Fruit fly (Drosophila melanogaster) whole organism, embryonic: Measurements from ENCODE around the gene CG31259.

Experiments
- ATbp ChIP-seq: fragments of 200-800 bp; sonication (Bioruptor generic); optimal IDR thresholded peaks from 2 replicates; lab custom pipeline; 2017; ENCODE audit warnings: missing biosample characterization, mild to moderate bottlenecking, missing genetic modification characterization, missing genetic modification reagents
- CG12299 ChIP-seq: fragments of 200-800 bp; sonication (Bioruptor generic); optimal IDR thresholded peaks from 2 replicates; lab custom pipeline; 2018; ENCODE audit warnings: missing biosample characterization, mild to moderate bottlenecking, missing genetic modification characterization
- CG13296 ChIP-seq: fragments of 200-800 bp; sonication (Bioruptor generic); optimal IDR thresholded peaks from 3 replicates; lab custom pipeline; 2018; ENCODE audit warnings: missing biosample characterization, mild to moderate bottlenecking, missing genetic modification characterization
- CG14667 ChIP-seq: fragments of 200-800 bp; sonication (Bioruptor generic); IDR thresholded peaks from 2 replicates; pipeline ENCODE4 v1.3.6; 2022; ENCODE audit warnings: missing biosample characterization, missing genetic modification characterization
- CG16779 ChIP-seq: fragments of 200-800 bp; sonication (Bioruptor generic); IDR thresholded peaks from 2 replicates; pipeline ENCODE4 v1.3.6; 2022; ENCODE audit warnings: missing biosample characterization, missing genetic modification characterization
- CG2202 ChIP-seq: fragments of 200-800 bp; sonication (Bioruptor generic); optimal IDR thresholded peaks from 2 replicates; lab custom pipeline; 2018; ENCODE audit warnings: missing biosample characterization, mild to moderate bottlenecking, missing genetic modification characterization
- CG30403 ChIP-seq: fragments of 200-800 bp; sonication (Bioruptor generic); optimal IDR thresholded peaks from 3 replicates; lab custom pipeline; 2016; ENCODE audit warnings: missing biosample characterization, missing genetic modification characterization
- CG31365 ChIP-seq: fragments of 200-800 bp; sonication (Bioruptor generic); optimal IDR thresholded peaks from 2 replicates; lab custom pipeline; 2018; ENCODE audit warnings: missing biosample characterization, mild to moderate bottlenecking, missing genetic modification characterization
- CG6689 ChIP-seq: fragments of 200-800 bp; sonication (Bioruptor generic); IDR thresholded peaks from 2 replicates; pipeline ENCODE4 v1.3.6; 2022; ENCODE audit warnings: missing biosample characterization, missing genetic modification characterization
- CG6813 ChIP-seq: fragments of 200-800 bp; sonication (Bioruptor generic); optimal IDR thresholded peaks from 2 replicates; lab custom pipeline; 2017; ENCODE audit warnings: missing biosample characterization, missing genetic modification characterization, mild to moderate bottlenecking, moderate library complexity, missing genetic modification reagents
- CG7556 ChIP-seq: fragments of 200-800 bp; sonication (Bioruptor generic); optimal IDR thresholded peaks from 2 replicates; lab custom pipeline; 2017; ENCODE audit warnings: missing biosample characterization, mild to moderate bottlenecking, missing genetic modification characterization
- CG7928 ChIP-seq: fragments of 200-800 bp; sonication (Bioruptor generic); optimal IDR thresholded peaks from 2 replicates; lab custom pipeline; 2017; ENCODE audit warnings: missing biosample characterization, mild to moderate bottlenecking, missing genetic modification characterization
- CG8478 ChIP-seq: fragments of >200 bp; optimal IDR thresholded peaks from 2 replicates; lab custom pipeline; 2018
- CG8765 ChIP-seq: fragments of 200-800 bp; sonication (Bioruptor generic); IDR thresholded peaks from 2 replicates; pipeline ENCODE4 v1.3.6; 2022; ENCODE audit warnings: missing biosample characterization, missing genetic modification characterization
- CG9215 ChIP-seq: fragments of 200-800 bp; sonication (Bioruptor generic); IDR thresholded peaks from 2 replicates; pipeline ENCODE4 v1.3.6; 2022; ENCODE audit warnings: missing biosample characterization, missing genetic modification characterization
- CTCF ChIP-seq: fragments of 200-800 bp; sonication (Bioruptor generic); optimal IDR thresholded peaks from 2 replicates; lab custom pipeline; 2017; ENCODE audit warnings: missing biosample characterization, mild to moderate bottlenecking, missing genetic modification characterization, moderate library complexity
- Ets65A ChIP-seq: fragments of 200-800 bp; sonication (Bioruptor generic); peaks from one replicate; lab custom pipeline; 2016; ENCODE audit warnings: missing biosample characterization, missing genetic modification characterization
- H2.0 ChIP-seq: fragments of 200-800 bp; sonication (Bioruptor generic); IDR thresholded peaks from 2 replicates; pipeline ENCODE4 v1.3.6; 2022; ENCODE audit warnings: missing biosample characterization, missing genetic modification characterization
- Hmr ChIP-seq: fragments of 200-800 bp; sonication (Bioruptor generic); optimal IDR thresholded peaks from 3 replicates; lab custom pipeline; 2017; ENCODE audit warnings: mild to moderate bottlenecking, missing biosample characterization, missing genetic modification reagents, missing genetic modification characterization
- Rfx ChIP-seq: fragments of 200-800 bp; sonication (Bioruptor generic); IDR thresholded peaks from 2 replicates; pipeline ENCODE4 v1.3.6; 2022; ENCODE audit warnings: missing biosample characterization, missing genetic modification characterization
- Sin3A ChIP-seq: fragments of >200 bp; optimal IDR thresholded peaks from 2 replicates; lab custom pipeline; 2018
- amos ChIP-seq: fragments of 200-800 bp; sonication (Bioruptor generic); IDR thresholded peaks from 2 replicates; pipeline ENCODE4 v1.3.6; 2022; ENCODE audit warnings: missing biosample characterization, missing genetic modification characterization; ENCODE audit not compliant: partially characterized antibody
- ase ChIP-seq: fragments of 200-800 bp; sonication (Bioruptor generic); IDR thresholded peaks from 3 replicates; pipeline ENCODE4 v1.3.6; 2022; ENCODE audit warnings: missing biosample characterization, missing genetic modification characterization
- hth ChIP-seq: fragments of >200 bp; optimal IDR thresholded peaks from 2 replicates; lab custom pipeline; 2017; ENCODE audit warnings: inconsistent platforms
- klu ChIP-seq: fragments of 200-800 bp; sonication (Bioruptor generic); IDR thresholded peaks from 2 replicates; pipeline ENCODE4 v1.3.6; 2022; ENCODE audit warnings: missing biosample characterization, missing genetic modification characterization
- mld ChIP-seq: fragments of 200-800 bp; sonication (Bioruptor generic); IDR thresholded peaks from 3 replicates; pipeline ENCODE4 v1.3.6; 2022; ENCODE audit warnings: missing biosample characterization, missing genetic modification characterization; ENCODE audit not compliant: partially characterized antibody
- nmo ChIP-seq: fragments of 200-800 bp; sonication (Bioruptor generic); optimal IDR thresholded peaks from 2 replicates; lab custom pipeline; 2018; ENCODE audit warnings: missing biosample characterization, mild to moderate bottlenecking, missing genetic modification characterization, moderate library complexity
- nom ChIP-seq: fragments of 200-800 bp; sonication (Bioruptor generic); optimal IDR thresholded peaks from 2 replicates; lab custom pipeline; 2017; ENCODE audit warnings: missing biosample characterization, missing genetic modification characterization, mild to moderate bottlenecking, moderate library complexity, missing genetic modification reagents
- pan ChIP-seq, 4 experiments: fragments of >200 bp in 3 of 4; fragments of 200-800 bp in 1 of 4; sonication (Bioruptor generic) in 1 of 4; optimal IDR thresholded peaks in 3 of 4; IDR thresholded peaks in 1 of 4; 2 replicates each; pipeline versions ENCODE4 v1.3.6 to Lab custom; 2017 to 2022; ENCODE audit warnings: missing biosample characterization in 2 of 4, missing genetic modification characterization in 2 of 4, mixed read lengths in 1 of 4
- pros ChIP-seq: fragments of 200-800 bp; sonication (Bioruptor generic); optimal IDR thresholded peaks from 3 replicates; lab custom pipeline; 2019; ENCODE audit warnings: missing biosample characterization, mild to moderate bottlenecking, missing genetic modification characterization, moderate library complexity
- pum ChIP-seq: fragments of 200-800 bp; sonication (Bioruptor generic); optimal IDR thresholded peaks from 2 replicates; lab custom pipeline; 2016; ENCODE audit warnings: missing biosample characterization, missing genetic modification characterization
- scrt ChIP-seq: fragments of 200-800 bp; sonication (Bioruptor generic); optimal IDR thresholded peaks from 2 replicates; lab custom pipeline; 2018; ENCODE audit warnings: missing biosample characterization, mild to moderate bottlenecking, missing genetic modification characterization, moderate library complexity
- slp2 ChIP-seq: fragments of 200-800 bp; sonication (Bioruptor generic); optimal IDR thresholded peaks from 2 replicates; lab custom pipeline; 2016; ENCODE audit warnings: missing biosample characterization, missing genetic modification characterization
- tap ChIP-seq: fragments of 200-800 bp; optimal IDR thresholded peaks from 3 replicates; lab custom pipeline; 2019; ENCODE audit warnings: missing biosample characterization, mild to moderate bottlenecking, missing genetic modification characterization, moderate library complexity
- tll ChIP-seq, 2 experiments: fragments of 200-800 bp in 1 of 2; fragments of >200 bp in 1 of 2; sonication (Bioruptor generic) in 1 of 2; optimal IDR thresholded peaks; 2 replicates each; lab custom pipeline; 2017 to 2019; ENCODE audit warnings: missing biosample characterization in 2 of 2, missing genetic modification characterization in 2 of 2, mild to moderate bottlenecking in 1 of 2, moderate library complexity in 1 of 2

CG31259 gene

dm6 chr3R:8482881-8483280 lies 40.9 kb upstream of the CG31259 start (continued):
- TF ChIP-seq mld (GFP tag; lab: Robert Waterston, UW) (no peak), CG7928 (GFP tag; lab: Kevin White, UChicago) (peak; percentile 34), tll (GFP tag; optimal IDR thresholded peaks at IDR 0.05; lab: Kevin White, UChicago) (no peak), CG30403 (GFP tag; lab: Kevin White, UChicago) (peak; percentile 65), ase (GFP tag; lab: Robert Waterston, UW) (0 out of 3 replicates have a peak, but pooled peaks have one; percentile 52), CG16779 (no peak), nom (no peak), slp2 (GFP tag; lab: Kevin White, UChicago) (peak; percentile 48), CG6813 (GFP tag; lab: Kevin White, UChicago) (peak; percentile 58), CG7556 (GFP tag; lab: Kevin White, UChicago) (peak; percentile 73), pum (GFP tag; lab: Kevin White, UChicago) (peak; percentile 59), H2.0 (GFP tag; lab: Robert Waterston, UW) (peak; percentile 69), CG2202 (tag; lab: Kevin White, UChicago) (no peak), CG8765 (no peak), hth (lab: Kevin White, UChicago) (no peak), tap (peak; percentile 70), CTCF (no peak), pros (GFP tag; lab: Kevin White, UChicago) (no peak), amos (GFP tag; lab: Robert Waterston, UW) (no peak), CG13296 (GFP tag; lab: Kevin White, UChicago) (peak; percentile 65), Sin3A (no peak), pan (optimal IDR thresholded peaks at IDR 0.05; lab: Kevin White, UChicago) (no peak), pan (GFP tag; optimal IDR thresholded peaks at IDR 0.05 in 1 of 2, IDR thresholded peaks at IDR 0.05 in 1 of 2) (peak in 1 of 2 experiments; percentile 70), CG8478 (lab: Kevin White, UChicago) (no peak), CG6689 (peak; percentile 73), ATbp (GFP tag; lab: Kevin White, UChicago) (peak; percentile 78), CG31365 (tag; lab: Kevin White, UChicago) (peak; percentile 18), CG14667 (GFP tag; lab: Robert Waterston, UW) (peak; percentile 54), scrt (GFP tag; lab: Kevin White, UChicago) (peak; percentile 64), Hmr (GFP tag; lab: Kevin White, UChicago) (peak; percentile 73), nmo (peak; percentile 56)

- TF ChIP-seq CTCF (peak; percentile 74), tll (GFP tag; optimal IDR thresholded peaks at IDR 0.05; lab: Kevin White, UChicago) (no peak), klu (no peak)
Observed at dm6 chr3R:8484573-8484972, 39.2 kb upstream of the CG31259 start.

dm6 chr3R:8511258-8511657 lies 12.5 kb upstream of the CG31259 start, which contains the start of gene Or85b:
Gene Or85b, minus strand, starts transcription at chr3R:8511358.
- no peak for TF ChIP-seq CG12299
- TF ChIP-seq Rfx (GFP tag; lab: Robert Waterston, UW) = no peak

- TF ChIP-seq CG9215 (GFP tag; lab: Robert Waterston, UW) = no peak
- TF ChIP-seq Ets65A (GFP tag; lab: Kevin White, UChicago) = peak; percentile 10
- TF ChIP-seq, all 482 proteins: peak for 1
Observed at dm6 chr3R:8512922-8513321, 10.8 kb upstream of the CG31259 start, which contains the start of gene Or85c. Gene Or85c, minus strand, starts transcription at chr3R:8513022.
